Fruit fly (Drosophila melanogaster): ENCODE data around the gene not.

DNA sequence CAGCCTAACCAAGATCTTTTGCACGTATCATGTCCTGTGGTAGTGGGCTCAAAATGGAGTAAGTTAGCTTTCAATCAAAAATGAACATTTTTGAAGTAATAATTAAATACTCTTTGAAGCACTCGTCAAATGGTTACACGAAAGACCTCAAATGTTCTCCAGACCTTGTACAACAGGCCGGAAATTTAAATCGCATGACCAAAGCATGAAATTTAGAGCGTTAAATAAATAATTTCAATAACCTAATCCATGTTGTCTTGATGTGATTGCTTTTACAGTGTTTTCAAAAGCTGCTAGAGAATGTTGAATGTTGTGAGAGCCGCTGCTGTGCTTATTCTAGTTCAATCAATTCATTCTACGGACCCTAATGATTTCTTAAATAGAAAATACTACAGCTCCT is 16.8 kb downstream of the not start, which contains the start of gene CG18233:
- TF ChIP-seq CG17806 (tag; optimal IDR thresholded peaks at IDR 0.05) (no peak), gl (tag; optimal IDR thresholded peaks at IDR 0.05) (no peak), fd96Ca (GFP tag; IDR thresholded peaks at IDR 0.05) (no peak), EcR (GFP tag; optimal IDR thresholded peaks at IDR 0.05) (no peak), CG10348 (GFP tag; IDR thresholded peaks at IDR 0.05) (no peak), CG4496 (GFP tag; IDR thresholded peaks at IDR 0.05) (no peak), Pif1B (GFP tag; optimal IDR thresholded peaks at IDR 0.05) (no peak), CG13204 (GFP tag; optimal IDR thresholded peaks at IDR 0.05) (no peak), CG14655 (GFP tag; optimal IDR thresholded peaks at IDR 0.05) (no peak), Snoo (tag; optimal IDR thresholded peaks at IDR 0.05) (no peak), Ets98B (GFP tag; IDR thresholded peaks at IDR 0.05) (no peak)

Measured in whole organism, pupa.